Fruit fly (Drosophila melanogaster) whole organism, embryonic: ENCODE measurements around the gene Atu.

Experiments used
- Abd-B ChIP-seq: fragments of 200-800 bp; sonication (Bioruptor generic); optimal IDR thresholded peaks from 2 replicates; lab custom pipeline; 2018; ENCODE audit warnings: missing biosample characterization, mild to moderate bottlenecking, missing genetic modification characterization, moderate library complexity
- CG11085 ChIP-seq: fragments of 200-800 bp; sonication (Bioruptor generic); IDR thresholded peaks from 2 replicates; pipeline ENCODE4 v1.3.6; 2022; ENCODE audit warnings: missing biosample characterization, missing genetic modification characterization
- CG11398 ChIP-seq: fragments of 200-800 bp; sonication (Bioruptor generic); optimal IDR thresholded peaks from 2 replicates; lab custom pipeline; 2016; ENCODE audit warnings: missing biosample characterization, missing genetic modification characterization
- CG12104 ChIP-seq: fragments of 200-800 bp; sonication (Bioruptor generic); optimal IDR thresholded peaks from 3 replicates; lab custom pipeline; 2016; ENCODE audit warnings: missing biosample characterization, missing genetic modification characterization
- CG12219 ChIP-seq: fragments of 200-800 bp; sonication (Bioruptor generic); optimal IDR thresholded peaks from 3 replicates; lab custom pipeline; 2018; ENCODE audit warnings: missing biosample characterization, mild to moderate bottlenecking, missing genetic modification characterization
- CG14667 ChIP-seq: fragments of 200-800 bp; sonication (Bioruptor generic); IDR thresholded peaks from 2 replicates; pipeline ENCODE4 v1.3.6; 2022; ENCODE audit warnings: missing biosample characterization, missing genetic modification characterization
- CG17328 ChIP-seq: fragments of 200-800 bp; sonication (Bioruptor generic); IDR thresholded peaks from 2 replicates; pipeline ENCODE4 v1.3.6; 2022; ENCODE audit warnings: missing biosample characterization, missing genetic modification characterization
- CG17385 ChIP-seq: fragments of 200-800 bp; sonication (Bioruptor generic); optimal IDR thresholded peaks from 3 replicates; lab custom pipeline; 2018; ENCODE audit warnings: missing biosample characterization, mild to moderate bottlenecking, missing genetic modification characterization
- CG32772 ChIP-seq: fragments of 200-800 bp; sonication (Bioruptor generic); IDR thresholded peaks from 2 replicates; pipeline ENCODE4 v1.3.6; 2022; ENCODE audit warnings: missing biosample characterization, missing genetic modification characterization
- CG3847 ChIP-seq: fragments of 200-800 bp; sonication (Bioruptor generic); IDR thresholded peaks from 2 replicates; pipeline ENCODE4 v1.3.6; 2022; ENCODE audit warnings: missing biosample characterization, missing genetic modification characterization
- CG4328 ChIP-seq: fragments of 200-800 bp; sonication (Bioruptor generic); optimal IDR thresholded peaks from 3 replicates; lab custom pipeline; 2017; ENCODE audit warnings: missing biosample characterization, missing genetic modification reagents, missing genetic modification characterization
- CG4707 ChIP-seq: fragments of 200-800 bp; sonication (Bioruptor generic); optimal IDR thresholded peaks from 2 replicates; lab custom pipeline; 2018; ENCODE audit warnings: missing biosample characterization, mild to moderate bottlenecking, missing genetic modification characterization, moderate library complexity
- CG4730 ChIP-seq: fragments of 200-800 bp; sonication (Bioruptor generic); IDR thresholded peaks from 2 replicates; pipeline ENCODE4 v1.3.6; 2022; ENCODE audit warnings: missing biosample characterization, missing genetic modification characterization
- CG6765 ChIP-seq: fragments of 200-800 bp; sonication (Bioruptor generic); optimal IDR thresholded peaks from 3 replicates; lab custom pipeline; 2017; ENCODE audit warnings: missing biosample characterization, mild to moderate bottlenecking, missing genetic modification characterization
- CG7556 ChIP-seq: fragments of 200-800 bp; sonication (Bioruptor generic); optimal IDR thresholded peaks from 2 replicates; lab custom pipeline; 2017; ENCODE audit warnings: missing biosample characterization, mild to moderate bottlenecking, missing genetic modification characterization
- CG9817 ChIP-seq: fragments of 200-800 bp; sonication (Bioruptor generic); optimal IDR thresholded peaks from 2 replicates; lab custom pipeline; 2018; ENCODE audit warnings: missing biosample characterization, mild to moderate bottlenecking, missing genetic modification characterization, moderate library complexity
- Chrac-16 ChIP-seq: fragments of 200-800 bp; sonication (Bioruptor generic); optimal IDR thresholded peaks from 3 replicates; lab custom pipeline; 2016; ENCODE audit warnings: missing biosample characterization, missing genetic modification characterization
- CoRest ChIP-seq: fragments of 200-800 bp; sonication (Bioruptor generic); optimal IDR thresholded peaks from 3 replicates; lab custom pipeline; 2018; ENCODE audit warnings: missing biosample characterization, mild to moderate bottlenecking, missing genetic modification characterization, moderate library complexity
- GATAe ChIP-seq: fragments of 200-800 bp; sonication (Bioruptor generic); conservative IDR thresholded peaks from 2 replicates; pipeline ENCODE4 v1.3.6; 2022; ENCODE audit warnings: missing biosample characterization, missing genetic modification characterization
- Gsc ChIP-seq: fragments of 200-800 bp; sonication (Bioruptor generic); IDR thresholded peaks from 2 replicates; pipeline ENCODE4 v1.3.6; 2022; ENCODE audit warnings: missing biosample characterization, missing genetic modification characterization
- HLH54F ChIP-seq: fragments of 200-800 bp; sonication (Bioruptor generic); optimal IDR thresholded peaks from 3 replicates; lab custom pipeline; 2016; ENCODE audit warnings: missing biosample characterization, missing genetic modification characterization
- HmgD ChIP-seq: fragments of 200-800 bp; sonication (Bioruptor generic); optimal IDR thresholded peaks from 3 replicates; lab custom pipeline; 2016; ENCODE audit warnings: missing biosample characterization, missing genetic modification characterization
- Opbp ChIP-seq: fragments of 200-800 bp; sonication (Bioruptor generic); IDR thresholded peaks from 3 replicates; pipeline ENCODE4 v1.3.6; 2022; ENCODE audit warnings: missing biosample characterization, missing genetic modification characterization; ENCODE audit not compliant: partially characterized antibody
- Sin3A ChIP-seq: fragments of >200 bp; optimal IDR thresholded peaks from 2 replicates; lab custom pipeline; 2018
- Taf1 ChIP-seq: fragments of 200-800 bp; sonication (Bioruptor generic); IDR thresholded peaks from 2 replicates; pipeline ENCODE4 v1.3.6; 2022; ENCODE audit warnings: missing biosample characterization, missing genetic modification characterization
- ab ChIP-seq: fragments of 200-800 bp; sonication (Bioruptor generic); optimal IDR thresholded peaks from 2 replicates; lab custom pipeline; 2016; ENCODE audit warnings: missing biosample characterization, missing genetic modification characterization
- amos ChIP-seq: fragments of 200-800 bp; sonication (Bioruptor generic); IDR thresholded peaks from 2 replicates; pipeline ENCODE4 v1.3.6; 2022; ENCODE audit warnings: missing biosample characterization, missing genetic modification characterization; ENCODE audit not compliant: partially characterized antibody
- cad ChIP-seq: fragments of >200 bp; optimal IDR thresholded peaks from 2 replicates; lab custom pipeline; 2017; ENCODE audit warnings: missing biosample characterization, missing genetic modification characterization
- ci ChIP-seq: fragments of 200-800 bp; sonication (Bioruptor generic); IDR thresholded peaks from 3 replicates; pipeline ENCODE4 v1.3.6; 2022; ENCODE audit warnings: missing biosample characterization, missing genetic modification characterization
- corto ChIP-seq: fragments of 200-800 bp; sonication (Bioruptor generic); optimal IDR thresholded peaks from 2 replicates; lab custom pipeline; 2016; ENCODE audit warnings: missing biosample characterization, mild to moderate bottlenecking, missing genetic modification characterization, moderate library complexity
- croc ChIP-seq: fragments of 200-800 bp; sonication (Bioruptor generic); conservative IDR thresholded peaks from 3 replicates; pipeline ENCODE4 v1.3.6; 2022; ENCODE audit warnings: missing biosample characterization, missing genetic modification characterization
- crp ChIP-seq, 2 experiments: fragments of 200-800 bp; sonication (Bioruptor generic); optimal IDR thresholded peaks; 2 replicates in 1 of 2; 3 replicates in 1 of 2; lab custom pipeline; 2017; ENCODE audit warnings: missing biosample characterization in 2 of 2, missing genetic modification characterization in 2 of 2, mild to moderate bottlenecking in 1 of 2, moderate library complexity in 1 of 2
- dm ChIP-seq: fragments of 200-800 bp; sonication (Bioruptor generic); optimal IDR thresholded peaks from 3 replicates; lab custom pipeline; 2016; ENCODE audit warnings: missing biosample characterization, missing genetic modification characterization
- dysf ChIP-seq: fragments of 200-800 bp; sonication (Bioruptor generic); IDR thresholded peaks from 3 replicates; pipeline ENCODE4 v1.3.6; 2022; ENCODE audit warnings: missing biosample characterization, missing genetic modification characterization
- exex ChIP-seq: fragments of 200-800 bp; sonication (Bioruptor generic); optimal IDR thresholded peaks from 4 replicates; lab custom pipeline; 2018; ENCODE audit warnings: missing biosample characterization, mild to moderate bottlenecking, missing genetic modification characterization, moderate library complexity
- ftz-f1 ChIP-seq: fragments of 200-800 bp; sonication (Bioruptor generic); optimal IDR thresholded peaks from 2 replicates; lab custom pipeline; 2016; ENCODE audit warnings: missing biosample characterization, missing genetic modification characterization
- gro ChIP-seq: fragments of 200-800 bp; sonication (Bioruptor generic); optimal IDR thresholded peaks from 2 replicates; lab custom pipeline; 2016; ENCODE audit warnings: missing biosample characterization, missing genetic modification characterization
- kay ChIP-seq: fragments of 200-800 bp; sonication (Bioruptor generic); optimal IDR thresholded peaks from 2 replicates; lab custom pipeline; 2016; ENCODE audit warnings: missing biosample characterization, missing genetic modification characterization
- luna ChIP-seq: fragments of 200-800 bp; sonication (Bioruptor generic); optimal IDR thresholded peaks from 2 replicates; lab custom pipeline; 2016; ENCODE audit warnings: missing biosample characterization, missing genetic modification characterization
- nmo ChIP-seq: fragments of 200-800 bp; sonication (Bioruptor generic); optimal IDR thresholded peaks from 2 replicates; lab custom pipeline; 2018; ENCODE audit warnings: missing biosample characterization, mild to moderate bottlenecking, missing genetic modification characterization, moderate library complexity
- pita ChIP-seq: fragments of 200-800 bp; sonication (Bioruptor generic); optimal IDR thresholded peaks from 2 replicates; lab custom pipeline; 2017; ENCODE audit warnings: missing biosample characterization, mild to moderate bottlenecking, missing genetic modification characterization
- pros ChIP-seq: fragments of 200-800 bp; sonication (Bioruptor generic); optimal IDR thresholded peaks from 3 replicates; lab custom pipeline; 2019; ENCODE audit warnings: missing biosample characterization, mild to moderate bottlenecking, missing genetic modification characterization, moderate library complexity
- repo ChIP-seq: fragments of 200-800 bp; sonication (Bioruptor generic); optimal IDR thresholded peaks from 2 replicates; lab custom pipeline; 2016; ENCODE audit warnings: missing biosample characterization, missing genetic modification characterization
- sima ChIP-seq: fragments of 200-800 bp; sonication (Bioruptor generic); optimal IDR thresholded peaks from 2 replicates; lab custom pipeline; 2016; ENCODE audit warnings: missing biosample characterization, missing genetic modification characterization
- sug ChIP-seq: fragments of 200-800 bp; optimal IDR thresholded peaks from 2 replicates; lab custom pipeline; 2019; ENCODE audit warnings: missing biosample characterization, mild to moderate bottlenecking, missing genetic modification characterization, moderate library complexity
- tgo ChIP-seq: fragments of 200-800 bp; sonication (Bioruptor generic); IDR thresholded peaks from 3 replicates; pipeline ENCODE4 v1.3.6; 2022; ENCODE audit warnings: missing biosample characterization, missing genetic modification characterization
- tin ChIP-seq: fragments of 200-800 bp; sonication (Bioruptor generic); optimal IDR thresholded peaks from 3 replicates; lab custom pipeline; 2016; ENCODE audit warnings: missing biosample characterization, missing genetic modification characterization
- tll ChIP-seq, 2 experiments: fragments of 200-800 bp in 1 of 2; fragments of >200 bp in 1 of 2; sonication (Bioruptor generic) in 1 of 2; optimal IDR thresholded peaks; 2 replicates each; lab custom pipeline; 2017 to 2019; ENCODE audit warnings: missing biosample characterization in 2 of 2, missing genetic modification characterization in 2 of 2, mild to moderate bottlenecking in 1 of 2, moderate library complexity in 1 of 2
- trh ChIP-seq: fragments of 200-800 bp; sonication (Bioruptor generic); optimal IDR thresholded peaks from 2 replicates; lab custom pipeline; 2016; ENCODE audit warnings: missing biosample characterization, missing genetic modification characterization
- usp ChIP-seq: fragments of >200 bp; optimal IDR thresholded peaks from 2 replicates; lab custom pipeline; 2017; ENCODE audit warnings: missing biosample characterization, missing genetic modification characterization
- yki ChIP-seq: fragments of >200 bp; optimal IDR thresholded peaks from 3 replicates; lab custom pipeline; 2018
- zfh1 ChIP-seq: fragments of 200-800 bp; sonication (Bioruptor generic); IDR thresholded peaks from 3 replicates; pipeline ENCODE4 v1.3.6; 2022; ENCODE audit warnings: missing biosample characterization, missing genetic modification characterization

The Atu gene

dm6 chr3R:5654692-5655181 lies 41.6 kb downstream of the Atu start, which contains the start of the genes elm and MED27 (continued):
- TF ChIP-seq usp (GFP tag; lab: Kevin White, UChicago) = no peak
- TF ChIP-seq CG6765 = peak; percentile 64
- peak; percentile 94 for TF ChIP-seq dysf (GFP tag; lab: Robert Waterston, UW)
- peak; percentile 89 for TF ChIP-seq gro (GFP tag; lab: Kevin White, UChicago)
- peak; percentile 91 for TF ChIP-seq ci (GFP tag; lab: Robert Waterston, UW)
- peak; percentile 82 for TF ChIP-seq Gsc (GFP tag; lab: Robert Waterston, UW)
- peak; percentile 80 for TF ChIP-seq ab (GFP tag; lab: Kevin White, UChicago)
- TF ChIP-seq CG4730 (GFP tag; lab: Robert Waterston, UW) = peak; percentile 92
- peak; percentile 95 for TF ChIP-seq CG32772 (GFP tag; lab: Robert Waterston, UW)
- peak; percentile 80 for TF ChIP-seq CG17385 (GFP tag; lab: Kevin White, UChicago)
- peak; percentile 85 for TF ChIP-seq ftz-f1 (GFP tag; lab: Kevin White, UChicago)
- TF ChIP-seq yki = no peak
- peak; percentile 16 for TF ChIP-seq pros (GFP tag; lab: Kevin White, UChicago)
- peak; percentile 91 for TF ChIP-seq CG11085 (GFP tag; lab: Robert Waterston, UW)
- TF ChIP-seq Abd-B (GFP tag; lab: Kevin White, UChicago) = peak; percentile 97
- TF ChIP-seq pita (GFP tag; lab: Kevin White, UChicago) = no peak
- TF ChIP-seq CG3847 (GFP tag; lab: Robert Waterston, UW) = peak; percentile 96
- peak; percentile 95 for TF ChIP-seq Sin3A (lab: Kevin White, UChicago)
- peak; percentile 48 for TF ChIP-seq CG4707 (GFP tag; lab: Kevin White, UChicago)
- peak; percentile 92 for TF ChIP-seq trh (GFP tag; lab: Kevin White, UChicago)
- TF ChIP-seq CG4328 (GFP tag; lab: Kevin White, UChicago) = peak; percentile 81
- no peak for TF ChIP-seq cad (GFP tag; lab: Kevin White, UChicago)
- TF ChIP-seq repo (GFP tag; lab: Kevin White, UChicago) = peak; percentile 62
- peak; percentile 85 for TF ChIP-seq HmgD (GFP tag; lab: Kevin White, UChicago)
- TF ChIP-seq dm (GFP tag; lab: Kevin White, UChicago) = peak; percentile 82
- TF ChIP-seq GATAe = peak; percentile 81
- peak; percentile 97 for TF ChIP-seq nmo (GFP tag; lab: Kevin White, UChicago)
- peak; percentile 94 for TF ChIP-seq HLH54F (GFP tag; lab: Kevin White, UChicago)
- peak; percentile 75 for TF ChIP-seq CG12219
- peak; percentile 67 for TF ChIP-seq CG11398
- TF ChIP-seq CG12104 (GFP tag; lab: Kevin White, UChicago) = peak; percentile 87
- peak; percentile 90 for TF ChIP-seq Taf1 (GFP tag; lab: Robert Waterston, UW)
- peak; percentile 90 for TF ChIP-seq croc
- TF ChIP-seq sima (GFP tag; lab: Kevin White, UChicago) = peak; percentile 41
- TF ChIP-seq CG7556 (GFP tag; lab: Kevin White, UChicago) = peak; percentile 85
- peak; percentile 92 for TF ChIP-seq CG14667 (GFP tag; lab: Robert Waterston, UW)
- TF ChIP-seq exex (tag; lab: Kevin White, UChicago) = peak; percentile 64
- peak; percentile 95 for TF ChIP-seq sug (tag; lab: Kevin White, UChicago)
- TF ChIP-seq CG9817 = peak; percentile 96
- TF ChIP-seq zfh1 (GFP tag; lab: Robert Waterston, UW) = peak; percentile 94
- peak; percentile 86 for TF ChIP-seq kay (GFP tag; lab: Kevin White, UChicago)
- TF ChIP-seq luna (GFP tag; lab: Kevin White, UChicago) = peak; percentile 27
- TF ChIP-seq amos = peak; percentile 91
- peak; percentile 84 for TF ChIP-seq corto (GFP tag; lab: Kevin White, UChicago)
- peak; percentile 41 to 83 for TF ChIP-seq tll (GFP tag; optimal IDR thresholded peaks at IDR 0.05; lab: Kevin White, UChicago)
- peak; percentile 96 for TF ChIP-seq tin (GFP tag; lab: Kevin White, UChicago)
- peak; percentile 82 for TF ChIP-seq CG17328 (GFP tag; lab: Robert Waterston, UW)
- peak; percentile 97 for TF ChIP-seq Chrac-16 (GFP tag; lab: Kevin White, UChicago)
- peak; percentile 95 for TF ChIP-seq CoRest (tag; lab: Kevin White, UChicago)
- TF ChIP-seq crp (GFP tag; optimal IDR thresholded peaks at IDR 0.05; lab: Kevin White, UChicago) = peak in 1 of 2 experiments; percentile 63
- peak; percentile 94 for TF ChIP-seq tgo (GFP tag; lab: Robert Waterston, UW)
- TF ChIP-seq Opbp = peak; percentile 83
